Worm (Caenorhabditis elegans) whole organism, young adult: Measurements from ENCODE around the gene dnj-25.
A peak's percentile ranks its signal among the peaks of the same experiment; 100 is the strongest.

Experiments used
- B0035.1 ChIP-seq: sonication (generic microtip); optimal IDR thresholded peaks from 2 replicates; lab custom pipeline; 2016; ENCODE audit warnings: missing genetic modification characterization, mild to moderate bottlenecking, missing compliant biosample characterization, missing genotype, missing genetic modification reagents
- F55B11.4 ChIP-seq: sonication (generic microtip); optimal IDR thresholded peaks from 2 replicates; lab custom pipeline; 2016; ENCODE audit warnings: missing compliant biosample characterization, missing genetic modification characterization, borderline replicate concordance; ENCODE audit not compliant: insufficient read depth
- K12H6.12 ChIP-seq: fragments of 200-800 bp; sonication (Bioruptor generic); optimal IDR thresholded peaks from 2 replicates; lab custom pipeline; 2018; ENCODE audit warnings: mild to moderate bottlenecking, missing genetic modification characterization, missing compliant biosample characterization
- Y95B8A.8 ChIP-seq: fragments of 200-800 bp; sonication (Bioruptor generic); IDR thresholded peaks from 2 replicates; pipeline ENCODE4 v1.3.6; 2022; ENCODE audit warnings: missing genetic modification reagents, missing genetic modification characterization, missing compliant biosample characterization
- ZK185.1 ChIP-seq: sonication (generic microtip); optimal IDR thresholded peaks from 2 replicates; lab custom pipeline; 2016; ENCODE audit warnings: mild to moderate bottlenecking, missing genetic modification characterization, missing compliant biosample characterization; ENCODE audit not compliant: poor library complexity, severe bottlenecking
- attf-5 ChIP-seq: fragments of 200-800 bp; sonication (Bioruptor generic); optimal IDR thresholded peaks from 2 replicates; lab custom pipeline; 2018; ENCODE audit warnings: mild to moderate bottlenecking, missing genetic modification characterization, missing compliant biosample characterization
- cebp-1 ChIP-seq, 2 experiments: fragments of 200-800 bp in 1 of 2; sonication (Bioruptor generic) in 1 of 2; sonication (generic microtip) in 1 of 2; IDR thresholded peaks in 1 of 2; optimal IDR thresholded peaks in 1 of 2; 2 replicates each; pipeline versions ENCODE4 v1.3.6 to Lab custom; 2017 to 2022; ENCODE audit warnings: missing compliant biosample characterization in 2 of 2, missing genetic modification characterization in 2 of 2, mild to moderate bottlenecking in 1 of 2, missing genetic modification reagents in 1 of 2, moderate library complexity in 1 of 2
- ceh-100 ChIP-seq: fragments of 200-800 bp; sonication (Bioruptor generic); IDR thresholded peaks from 2 replicates; pipeline ENCODE4 v1.3.6; 2022; ENCODE audit warnings: missing genetic modification reagents, missing genetic modification characterization, missing compliant biosample characterization
- ceh-27 ChIP-seq: fragments of 200-800 bp; sonication (Bioruptor generic); optimal IDR thresholded peaks from 2 replicates; lab custom pipeline; 2018; ENCODE audit warnings: mild to moderate bottlenecking, missing genetic modification characterization, moderate library complexity, missing compliant biosample characterization
- ceh-91 ChIP-seq: fragments of 200-800 bp; sonication (Bioruptor generic); IDR thresholded peaks from 2 replicates; pipeline ENCODE4 v1.3.6; 2022; ENCODE audit warnings: missing genetic modification reagents, missing genetic modification characterization, missing compliant biosample characterization
- chd-7 ChIP-seq: sonication (generic microtip); optimal IDR thresholded peaks from 2 replicates; lab custom pipeline; 2016; ENCODE audit warnings: mild to moderate bottlenecking, missing genetic modification characterization, moderate library complexity, missing compliant biosample characterization
- dox-1 ChIP-seq: fragments of 200-800 bp; sonication (Bioruptor generic); IDR thresholded peaks from 2 replicates; pipeline ENCODE4 v1.3.6; 2022; ENCODE audit warnings: missing genetic modification reagents, missing genetic modification characterization, missing compliant biosample characterization
- ekl-4 ChIP-seq: fragments of 200-800 bp; sonication (Bioruptor generic); IDR thresholded peaks from 2 replicates; pipeline ENCODE4 v1.3.6; 2022; ENCODE audit warnings: missing genetic modification reagents, missing genetic modification characterization, missing compliant biosample characterization
- gei-17 ChIP-seq: fragments of 200-800 bp; sonication (Bioruptor generic); optimal IDR thresholded peaks from 2 replicates; lab custom pipeline; 2018; ENCODE audit warnings: mild to moderate bottlenecking, missing genetic modification characterization, missing compliant biosample characterization
- hlh-12 ChIP-seq: sonication (generic microtip); optimal IDR thresholded peaks from 2 replicates; lab custom pipeline; 2016; ENCODE audit warnings: missing genetic modification characterization, missing compliant biosample characterization
- hlh-26 ChIP-seq: fragments of 200-800 bp; sonication (Bioruptor generic); conservative IDR thresholded peaks from 2 replicates; pipeline ENCODE4 v1.3.6; 2022; ENCODE audit warnings: missing genetic modification reagents, missing genetic modification characterization, missing compliant biosample characterization
- hmg-1.2 ChIP-seq: fragments of 200-800 bp; sonication (Bioruptor generic); IDR thresholded peaks from 2 replicates; pipeline ENCODE4 v1.3.6; 2022; ENCODE audit warnings: missing genetic modification reagents, missing genetic modification characterization, missing compliant biosample characterization
- hrde-1 ChIP-seq: sonication (generic microtip); optimal IDR thresholded peaks from 2 replicates; lab custom pipeline; 2016; ENCODE audit warnings: missing genetic modification characterization, mild to moderate bottlenecking, missing compliant biosample characterization, moderate library complexity, missing genotype, missing genetic modification reagents, borderline replicate concordance
- lin-40 ChIP-seq: sonication (generic microtip); optimal IDR thresholded peaks from 2 replicates; lab custom pipeline; 2016; ENCODE audit warnings: missing genetic modification characterization, mild to moderate bottlenecking, missing compliant biosample characterization, missing genotype, missing genetic modification reagents
- madf-10 ChIP-seq: sonication (generic microtip); optimal IDR thresholded peaks from 2 replicates; lab custom pipeline; 2016; ENCODE audit warnings: mild to moderate bottlenecking, missing genetic modification characterization, missing compliant biosample characterization
- madf-3 ChIP-seq: fragments of 200-800 bp; sonication (Bioruptor generic); IDR thresholded peaks from 2 replicates; pipeline ENCODE4 v1.3.6; 2022; ENCODE audit warnings: missing genetic modification reagents, missing genetic modification characterization, missing compliant biosample characterization
- mcd-1 ChIP-seq: fragments of 200-800 bp; sonication (Bioruptor generic); IDR thresholded peaks from 2 replicates; pipeline ENCODE4 v1.3.6; 2022; ENCODE audit warnings: missing genetic modification reagents, missing genetic modification characterization, missing compliant biosample characterization
- nhr-27 ChIP-seq: fragments of 200-800 bp; sonication (Bioruptor generic); optimal IDR thresholded peaks from 2 replicates; lab custom pipeline; 2018; ENCODE audit warnings: mild to moderate bottlenecking, missing genetic modification characterization, moderate library complexity, missing compliant biosample characterization
- rec-8 ChIP-seq, 2 experiments: sonication (generic microtip); optimal IDR thresholded peaks; 2 replicates each; lab custom pipeline; 2016; ENCODE audit warnings: mild to moderate bottlenecking in 2 of 2, missing genetic modification characterization in 2 of 2, missing genetic modification reagents in 2 of 2, missing genotype in 2 of 2, missing biosample characterization in 1 of 2, missing compliant biosample characterization in 1 of 2, moderate library complexity in 1 of 2
- rpc-1 ChIP-seq, 2 experiments: fragments of 150-350 bp in 1 of 2; sonication (generic microtip) in 1 of 2; optimal IDR thresholded peaks; 2 replicates each; lab custom pipeline; 2014 to 2018; ENCODE audit warnings: missing biosample characterization in 1 of 2, missing genetic modification characterization in 1 of 2, missing genetic modification reagents in 1 of 2, missing genotype in 1 of 2
- sea-2 ChIP-seq: fragments of 200-800 bp; sonication (Bioruptor generic); IDR thresholded peaks from 2 replicates; pipeline ENCODE4 v1.3.6; 2022; ENCODE audit warnings: missing genetic modification characterization, missing compliant biosample characterization
- snpc-1.3 ChIP-seq: sonication (generic microtip); optimal IDR thresholded peaks from 2 replicates; lab custom pipeline; 2017; ENCODE audit warnings: missing genetic modification characterization, mild to moderate bottlenecking, missing compliant biosample characterization, antibody characterized with exemption, moderate library complexity, missing genotype, missing genetic modification reagents; ENCODE audit not compliant: insufficient read depth
- snpc-4 ChIP-seq, 5 experiments: fragments of 150-350 bp in 1 of 5; sonication (generic microtip) in 4 of 5; optimal IDR thresholded peaks; 2 replicates each; lab custom pipeline; 2014 to 2018; ENCODE audit warnings: missing genetic modification characterization in 5 of 5, missing biosample characterization in 3 of 5, antibody characterized with exemption in 2 of 5, mild to moderate bottlenecking in 2 of 5, missing compliant biosample characterization in 2 of 5, missing genotype in 2 of 5, moderate library complexity in 2 of 5, missing genetic modification reagents in 1 of 5
- somi-1 ChIP-seq: fragments of 200-800 bp; sonication (Bioruptor generic); optimal IDR thresholded peaks from 2 replicates; lab custom pipeline; 2018; ENCODE audit warnings: mild to moderate bottlenecking, missing genetic modification characterization, missing compliant biosample characterization
- tbx-9 ChIP-seq: sonication (generic microtip); optimal IDR thresholded peaks from 2 replicates; lab custom pipeline; 2016; ENCODE audit warnings: borderline replicate concordance, missing genetic modification characterization, inconsistent platforms, missing compliant biosample characterization
- zfh-2 ChIP-seq: fragments of 200-800 bp; sonication (Bioruptor generic); conservative IDR thresholded peaks from 2 replicates; pipeline ENCODE4 v1.3.6; 2022; ENCODE audit warnings: missing genetic modification reagents, missing genetic modification characterization, missing compliant biosample characterization
- zim-3 ChIP-seq: sonication (generic microtip); optimal IDR thresholded peaks from 2 replicates; lab custom pipeline; 2017; ENCODE audit warnings: mild to moderate bottlenecking, missing genetic modification characterization, moderate library complexity, missing compliant biosample characterization

The dnj-25 gene

DNA sequence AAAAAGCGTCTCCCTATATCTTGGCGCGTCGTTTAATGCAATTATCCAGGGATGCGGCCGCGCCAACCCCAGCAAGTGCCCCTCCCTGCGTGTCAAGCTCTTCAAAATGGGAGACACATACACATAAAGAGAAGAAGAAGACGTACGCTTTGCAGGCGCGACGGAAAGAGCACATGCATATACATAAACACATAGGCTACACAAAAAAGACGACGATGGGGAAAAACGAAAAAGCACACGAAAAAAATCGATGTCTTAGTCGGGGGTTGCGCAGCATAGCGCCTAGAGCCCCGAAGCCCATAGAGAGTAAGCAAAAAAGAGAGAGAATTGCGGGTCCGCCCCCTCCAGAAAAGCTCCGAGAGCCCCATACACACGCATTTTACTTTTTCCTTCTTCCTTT is 45.0 kb upstream of the dnj-25 start, which contains the start of gene tpan-1:
TSS of gene tpan-1 (plus strand) at position 398 of the 400 bp plus-strand sequence.
- no peak for TF ChIP-seq cebp-1 (GFP tag; IDR thresholded peaks at IDR 0.05; lab: Robert Waterston, UW)
- peak; percentile 46 for TF ChIP-seq cebp-1 (tag; optimal IDR thresholded peaks at IDR 0.05; lab: Kevin White, UChicago)
- peak; percentile 65; the same call in 1 of the 2 replicates for TF ChIP-seq zfh-2 (GFP tag; lab: Robert Waterston, UW)
- TF ChIP-seq dox-1 (GFP tag; lab: Robert Waterston, UW) = no peak
- TF ChIP-seq gei-17 (GFP tag; lab: Kevin White, UChicago) = no peak
- no peak for TF ChIP-seq snpc-4 (GFP tag; optimal IDR thresholded peaks at IDR 0.05; lab: Kevin White, UChicago)
- peak in 1 of 4 experiments; percentile 36 for TF ChIP-seq snpc-4 (tag; optimal IDR thresholded peaks at IDR 0.05; lab: Kevin White, UChicago)
- TF ChIP-seq ceh-100 (GFP tag; lab: Robert Waterston, UW) = no peak
- TF ChIP-seq mcd-1 = no peak
- TF ChIP-seq lin-40 (tag; lab: Kevin White, UChicago) = peak; percentile 34
- no peak for TF ChIP-seq madf-3 (GFP tag; lab: Robert Waterston, UW)
- TF ChIP-seq ceh-27 (GFP tag; lab: Kevin White, UChicago) = peak; percentile 15
- TF ChIP-seq rpc-1 (optimal IDR thresholded peaks at IDR 0.05; lab: Kevin White, UChicago) = no peak
- TF ChIP-seq rpc-1 (tag; optimal IDR thresholded peaks at IDR 0.05; lab: Kevin White, UChicago) = no peak
- TF ChIP-seq somi-1 (GFP tag; lab: Kevin White, UChicago) = no peak
- TF ChIP-seq rec-8 (tag; optimal IDR thresholded peaks at IDR 0.05; lab: Kevin White, UChicago) = no peak
- TF ChIP-seq hmg-1.2 (GFP tag; lab: Robert Waterston, UW) = peak; percentile 14; the same call in 1 of the 2 replicates
- peak; percentile 90 for TF ChIP-seq madf-10
- no peak for TF ChIP-seq hrde-1 (tag; lab: Kevin White, UChicago)
- TF ChIP-seq K12H6.12 (tag; lab: Kevin White, UChicago) = peak; percentile 53
- TF ChIP-seq B0035.1 (tag; lab: Kevin White, UChicago) = no peak
- TF ChIP-seq ekl-4 = 0 out of 2 replicates have a peak, but pooled peaks have one; percentile 22

DNA sequence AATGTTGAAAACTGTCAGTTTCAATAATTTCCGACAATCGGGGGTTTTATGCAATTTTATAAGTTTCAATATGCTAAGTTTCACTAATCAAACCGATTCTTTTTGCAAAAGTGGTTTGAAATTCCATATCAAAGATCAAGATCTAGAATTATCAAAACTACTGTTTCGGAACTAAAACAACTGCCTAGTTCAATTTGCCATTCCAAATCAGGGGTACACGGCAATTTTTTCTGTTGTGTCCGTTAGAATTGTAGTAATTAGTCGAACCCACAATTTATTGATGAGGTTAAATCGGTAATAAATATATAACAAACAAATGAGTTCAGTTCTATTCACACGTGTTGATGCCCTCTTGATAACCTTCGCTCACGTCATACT is 41.7 kb upstream of the dnj-25 start:
- no peak for TF ChIP-seq snpc-1.3 (tag; lab: Kevin White, UChicago)
- no peak for TF ChIP-seq F55B11.4 (tag; lab: Kevin White, UChicago)
- no peak for TF ChIP-seq attf-5 (GFP tag; lab: Kevin White, UChicago)
- no peak for TF ChIP-seq sea-2 (GFP tag; lab: Robert Waterston, UW)
- no peak for TF ChIP-seq ceh-91
- TF ChIP-seq Y95B8A.8 (GFP tag; lab: Robert Waterston, UW) = no peak
- no peak for TF ChIP-seq dox-1 (GFP tag; lab: Robert Waterston, UW)
- no peak for TF ChIP-seq hlh-26
- TF ChIP-seq tbx-9 (tag; lab: Kevin White, UChicago) = no peak
- TF ChIP-seq chd-7 (tag; lab: Kevin White, UChicago) = no peak
- TF ChIP-seq ZK185.1 = no peak
- TF ChIP-seq hlh-12 (tag; lab: Kevin White, UChicago) = no peak
- TF ChIP-seq zim-3 (tag; lab: Kevin White, UChicago) = no peak
- no peak for TF ChIP-seq nhr-27 (tag; lab: Kevin White, UChicago)
- TF ChIP-seq, all 124 proteins: peak for 0
